Fruit fly (Drosophila melanogaster) whole organism, pupa: ENCODE data around the gene ND-B8.

Experiments used
- CG10348 ChIP-seq: fragments of 200-800 bp; sonication (Bioruptor generic); IDR thresholded peaks from 2 replicates; pipeline ENCODE4 v1.3.6; 2022; ENCODE audit warnings: missing biosample characterization, missing genetic modification characterization
- CG12605 ChIP-seq: fragments of 200-800 bp; sonication (Bioruptor generic); IDR thresholded peaks from 2 replicates; pipeline ENCODE4 v1.3.6; 2022; ENCODE audit warnings: missing biosample characterization, missing genetic modification characterization
- CG13204 ChIP-seq: fragments of 200-800 bp; sonication (Bioruptor generic); optimal IDR thresholded peaks from 2 replicates; lab custom pipeline; 2018; ENCODE audit warnings: missing biosample characterization, mild to moderate bottlenecking, missing genetic modification characterization, moderate library complexity
- CG14655 ChIP-seq: fragments of 200-800 bp; sonication (Bioruptor generic); optimal IDR thresholded peaks from 3 replicates; lab custom pipeline; 2017; ENCODE audit warnings: mild to moderate bottlenecking, missing biosample characterization, missing genetic modification reagents, missing genetic modification characterization
- CG15710 ChIP-seq: fragments of 200-800 bp; sonication (Bioruptor generic); optimal IDR thresholded peaks from 2 replicates; lab custom pipeline; 2018; ENCODE audit warnings: missing biosample characterization, mild to moderate bottlenecking, missing genetic modification characterization, moderate library complexity
- CG17806 ChIP-seq: fragments of 200-800 bp; sonication (Bioruptor generic); optimal IDR thresholded peaks from 2 replicates; lab custom pipeline; 2018; ENCODE audit warnings: missing biosample characterization, mild to moderate bottlenecking, missing genetic modification characterization, moderate library complexity
- CG32121 ChIP-seq: fragments of 200-800 bp; sonication (Bioruptor generic); IDR thresholded peaks from 2 replicates; pipeline ENCODE4 v1.3.6; 2022; ENCODE audit warnings: missing biosample characterization, missing genetic modification characterization
- CG34367 ChIP-seq: fragments of 200-800 bp; sonication (Bioruptor generic); optimal IDR thresholded peaks from 2 replicates; lab custom pipeline; 2018; ENCODE audit warnings: missing biosample characterization, mild to moderate bottlenecking, missing genetic modification characterization
- CG4496 ChIP-seq: fragments of 200-800 bp; sonication (Bioruptor generic); IDR thresholded peaks from 3 replicates; pipeline ENCODE4 v1.3.6; 2022; ENCODE audit warnings: missing biosample characterization, missing genetic modification characterization
- CG8159 ChIP-seq: fragments of 200-800 bp; sonication (Bioruptor generic); optimal IDR thresholded peaks from 3 replicates; lab custom pipeline; 2018; ENCODE audit warnings: missing biosample characterization, mild to moderate bottlenecking, missing genetic modification characterization, moderate library complexity
- CG8301 ChIP-seq: fragments of 200-800 bp; sonication (Bioruptor generic); optimal IDR thresholded peaks from 2 replicates; lab custom pipeline; 2018; ENCODE audit warnings: missing biosample characterization, mild to moderate bottlenecking, missing genetic modification characterization
- CG9948 ChIP-seq: fragments of 200-800 bp; sonication (Bioruptor generic); optimal IDR thresholded peaks from 2 replicates; lab custom pipeline; 2018; ENCODE audit warnings: missing biosample characterization, mild to moderate bottlenecking, missing genetic modification characterization, moderate library complexity
- D1 ChIP-seq: fragments of 200-800 bp; sonication (Bioruptor generic); optimal IDR thresholded peaks from 2 replicates; lab custom pipeline; 2018; ENCODE audit warnings: missing biosample characterization, mild to moderate bottlenecking, missing genetic modification characterization, moderate library complexity
- EcR ChIP-seq: fragments of 200-800 bp; sonication (Bioruptor generic); optimal IDR thresholded peaks from 3 replicates; lab custom pipeline; 2019; ENCODE audit warnings: missing biosample characterization, missing genetic modification characterization, mild to moderate bottlenecking, moderate library complexity, missing genetic modification reagents
- Ets98B ChIP-seq: fragments of 200-800 bp; sonication (Bioruptor generic); IDR thresholded peaks from 2 replicates; pipeline ENCODE4 v1.3.6; 2022; ENCODE audit warnings: missing biosample characterization, missing genetic modification characterization
- Pif1A ChIP-seq: fragments of 200-800 bp; sonication (Bioruptor generic); optimal IDR thresholded peaks from 3 replicates; lab custom pipeline; 2016; ENCODE audit warnings: missing biosample characterization, missing genetic modification characterization
- Pif1B ChIP-seq: fragments of 200-800 bp; sonication (Bioruptor generic); optimal IDR thresholded peaks from 3 replicates; lab custom pipeline; 2016; ENCODE audit warnings: missing biosample characterization, missing genetic modification characterization
- Snoo ChIP-seq: fragments of 200-800 bp; sonication (Bioruptor generic); optimal IDR thresholded peaks from 3 replicates; lab custom pipeline; 2017; ENCODE audit warnings: missing biosample characterization, mild to moderate bottlenecking, missing genetic modification characterization, inconsistent platforms
- fd96Ca ChIP-seq: fragments of 200-800 bp; sonication (Bioruptor generic); IDR thresholded peaks from 3 replicates; pipeline ENCODE4 v1.3.6; 2022; ENCODE audit warnings: missing biosample characterization, missing genetic modification characterization
- gl ChIP-seq: fragments of 200-800 bp; sonication (Bioruptor generic); optimal IDR thresholded peaks from 2 replicates; lab custom pipeline; 2018; ENCODE audit warnings: missing biosample characterization, mild to moderate bottlenecking, missing genetic modification characterization
- rn ChIP-seq: fragments of 200-800 bp; sonication (Bioruptor generic); IDR thresholded peaks from 2 replicates; pipeline ENCODE4 v1.3.6; 2022; ENCODE audit warnings: missing biosample characterization, missing genetic modification characterization

Gene ND-B8

DNA sequence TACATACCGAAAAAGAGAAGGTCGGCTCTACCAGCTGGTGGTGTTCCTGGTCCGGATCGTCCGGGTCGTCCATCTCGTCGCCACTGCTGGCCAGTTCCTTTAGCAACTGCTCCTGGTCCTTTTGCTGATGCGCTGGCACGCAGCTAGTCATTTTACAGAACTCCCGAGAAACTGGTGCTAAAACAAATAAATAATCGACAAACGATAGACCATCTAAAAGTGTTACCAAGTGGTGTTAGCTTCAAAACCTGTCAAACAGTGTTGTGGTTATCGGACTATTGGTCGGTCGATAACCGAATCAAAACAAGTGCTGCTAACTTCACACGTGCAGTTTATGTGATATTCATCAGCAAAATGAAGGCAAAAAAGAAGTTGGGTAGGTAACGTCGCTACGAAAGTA lies 10.0 kb upstream of the ND-B8 start, which contains the start of the genes morgue and Elp3:
TSS of gene morgue (minus strand) at position 224 of the 400 bp plus-strand sequence.
TSS of gene Elp3 (plus strand) at position 276 of the 400 bp plus-strand sequence.
- TF ChIP-seq CG4496 (GFP tag; lab: Robert Waterston, UW) (no peak), CG9948 (tag; lab: Kevin White, UChicago) (no peak), CG13204 (GFP tag; lab: Kevin White, UChicago) (no peak), CG8159 (tag; lab: Kevin White, UChicago) (no peak), Ets98B (GFP tag; lab: Robert Waterston, UW) (no peak), CG32121 (GFP tag; lab: Robert Waterston, UW) (no peak), Pif1B (no peak), Pif1A (GFP tag; lab: Kevin White, UChicago) (no peak), CG10348 (GFP tag; lab: Robert Waterston, UW) (no peak), EcR (GFP tag; lab: Kevin White, UChicago) (no peak), D1 (tag; lab: Kevin White, UChicago) (no peak), CG34367 (tag; lab: Kevin White, UChicago) (no peak), fd96Ca (no peak), CG8301 (no peak), CG17806 (tag; lab: Kevin White, UChicago) (no peak), Snoo (tag; lab: Kevin White, UChicago) (no peak), gl (tag; lab: Kevin White, UChicago) (no peak)
- TF ChIP-seq, all 21 proteins: peak for 0

DNA sequence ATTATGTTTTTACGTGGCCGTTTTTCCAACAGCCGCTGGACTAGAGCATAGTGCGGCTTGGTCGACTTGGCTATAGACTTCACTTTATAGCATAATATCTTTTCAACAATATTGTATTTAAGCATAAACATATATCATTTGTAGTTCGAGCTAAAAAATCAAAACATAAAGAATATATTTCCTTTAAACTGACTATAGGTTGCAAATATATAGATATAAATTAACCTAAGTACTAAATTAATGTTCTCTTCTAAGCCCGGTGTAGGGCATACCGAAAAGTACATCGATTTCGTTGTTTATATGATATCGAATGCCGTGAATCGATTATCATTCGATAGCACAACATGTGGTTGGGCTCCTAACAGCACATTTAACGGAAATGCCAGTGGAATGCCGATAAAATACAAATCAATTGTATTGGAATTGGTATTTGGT lies 5.8 kb upstream of the ND-B8 start, which contains the start of gene MFS18:
TSS of gene MFS18 (minus strand) at position 54 of the 435 bp plus-strand sequence.
- TF ChIP-seq CG10348 (GFP tag; lab: Robert Waterston, UW): peak; percentile 81
- peak; percentile 30 for TF ChIP-seq EcR (GFP tag; lab: Kevin White, UChicago)
- TF ChIP-seq CG9948 (tag; lab: Kevin White, UChicago): peak; percentile 98
- no peak for TF ChIP-seq Pif1A (GFP tag; lab: Kevin White, UChicago)
- TF ChIP-seq D1 (tag; lab: Kevin White, UChicago): peak; percentile 99
- TF ChIP-seq CG8301: peak; percentile 99
- TF ChIP-seq rn: peak; percentile 98
- TF ChIP-seq gl (tag; lab: Kevin White, UChicago): peak; percentile 96
- TF ChIP-seq CG34367 (tag; lab: Kevin White, UChicago): peak; percentile 88
- TF ChIP-seq CG14655 (GFP tag; lab: Kevin White, UChicago): peak; percentile 99
- TF ChIP-seq CG17806 (tag; lab: Kevin White, UChicago): peak; percentile 100
- peak; percentile 97 for TF ChIP-seq fd96Ca
- TF ChIP-seq CG4496 (GFP tag; lab: Robert Waterston, UW): peak; percentile 99
- TF ChIP-seq CG13204 (GFP tag; lab: Kevin White, UChicago): no peak
- peak; percentile 99 for TF ChIP-seq CG32121 (GFP tag; lab: Robert Waterston, UW)
- peak; percentile 99 for TF ChIP-seq CG8159 (tag; lab: Kevin White, UChicago)
- TF ChIP-seq Ets98B (GFP tag; lab: Robert Waterston, UW): peak; percentile 99
- peak; percentile 98 for TF ChIP-seq CG12605 (GFP tag; lab: Robert Waterston, UW)
- TF ChIP-seq CG15710 (tag; lab: Kevin White, UChicago): peak; percentile 90
- TF ChIP-seq Snoo (tag; lab: Kevin White, UChicago): peak; percentile 97
- TF ChIP-seq Pif1B: peak; percentile 96

DNA sequence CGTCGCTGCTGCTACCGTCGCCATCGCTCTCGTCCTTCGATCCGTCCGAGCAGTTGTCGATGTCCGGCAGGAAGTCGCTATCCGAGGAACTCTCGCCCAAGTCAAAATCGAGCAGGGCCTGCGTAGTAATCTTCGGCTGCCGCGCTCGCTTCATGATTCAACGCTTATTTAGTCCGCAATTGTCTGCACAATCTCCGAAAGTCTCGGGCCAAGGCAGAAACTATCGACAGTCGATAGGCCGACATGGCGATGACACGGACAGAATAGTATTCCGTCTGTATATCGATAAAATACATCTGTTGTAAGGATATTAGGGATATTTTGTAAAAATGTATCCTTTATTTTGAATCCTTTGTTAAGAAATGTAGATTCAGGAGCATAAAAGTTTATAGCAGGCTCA lies 1.6 kb upstream of the ND-B8 start, which contains the start of gene CG15439:
TSS of gene CG15439 (minus strand) at position 241 of the 400 bp plus-strand sequence.
- no peak for TF ChIP-seq D1 (tag; lab: Kevin White, UChicago)
- TF ChIP-seq, all 21 proteins: peak for 0

DNA sequence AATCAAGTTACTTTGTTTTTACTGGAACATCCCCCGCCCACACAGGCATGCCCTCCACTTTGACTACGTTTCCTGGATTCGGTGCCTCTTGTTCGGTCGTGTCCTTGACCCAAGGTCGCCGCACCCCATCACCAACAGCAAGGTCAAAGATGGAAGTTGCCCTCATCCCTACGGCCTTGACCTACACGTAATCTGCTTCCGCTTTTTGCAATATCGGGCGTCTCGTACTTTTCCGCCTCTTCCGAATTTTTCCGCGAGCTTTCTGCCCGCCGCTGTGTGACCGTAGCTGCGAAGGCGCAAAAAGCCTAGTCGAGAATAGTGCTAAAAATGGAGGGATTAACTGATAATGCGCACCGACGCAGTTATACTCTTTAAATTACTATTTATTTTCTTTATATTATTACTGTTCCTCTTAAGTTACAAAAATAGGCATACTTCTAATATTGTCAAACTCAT lies 2.1 kb downstream of the ND-B8 start, which contains the start of gene Gs1l:
TSS of gene Gs1l (minus strand) at position 269 of the 456 bp plus-strand sequence.
- TF ChIP-seq rn (no peak), Ets98B (GFP tag; lab: Robert Waterston, UW) (no peak; the same call in 1 of the 2 replicates), Pif1A (GFP tag; lab: Kevin White, UChicago) (no peak), CG34367 (tag; lab: Kevin White, UChicago) (no peak), CG13204 (GFP tag; lab: Kevin White, UChicago) (no peak), gl (tag; lab: Kevin White, UChicago) (no peak), CG4496 (GFP tag; lab: Robert Waterston, UW) (no peak), CG15710 (tag; lab: Kevin White, UChicago) (no peak), CG32121 (GFP tag; lab: Robert Waterston, UW) (peak; percentile 40; the same call in 1 of the 2 replicates), Pif1B (no peak), CG8301 (no peak), CG12605 (GFP tag; lab: Robert Waterston, UW) (no peak), CG9948 (tag; lab: Kevin White, UChicago) (no peak), CG14655 (GFP tag; lab: Kevin White, UChicago) (no peak), CG8159 (tag; lab: Kevin White, UChicago) (peak; percentile 26), CG10348 (GFP tag; lab: Robert Waterston, UW) (no peak), fd96Ca (no peak), Snoo (tag; lab: Kevin White, UChicago) (no peak), CG17806 (tag; lab: Kevin White, UChicago) (no peak), D1 (tag; lab: Kevin White, UChicago) (no peak), EcR (GFP tag; lab: Kevin White, UChicago) (peak; percentile 71)
